Worm (Caenorhabditis elegans) whole organism, young adult: Measurements from ENCODE around the gene tftc-3.

Source experiments
- B0019.2 ChIP-seq: fragments of 200-800 bp; sonication (Bioruptor generic); conservative IDR thresholded peaks from 2 replicates; pipeline ENCODE4 v1.3.6; 2022; ENCODE audit warnings: missing genetic modification reagents, missing genetic modification characterization, missing compliant biosample characterization
- B0261.1 ChIP-seq: sonication (generic microtip); optimal IDR thresholded peaks from 2 replicates; lab custom pipeline; 2016; ENCODE audit warnings: mild to moderate bottlenecking, missing genetic modification characterization, moderate library complexity, missing compliant biosample characterization
- C06A6.2 ChIP-seq: fragments of 200-800 bp; sonication (Bioruptor generic); conservative IDR thresholded peaks from 2 replicates; pipeline ENCODE4 v1.3.6; 2022; ENCODE audit warnings: missing genetic modification characterization, missing compliant biosample characterization
- D2030.7 ChIP-seq: fragments of 200-800 bp; sonication (Bioruptor generic); IDR thresholded peaks from 2 replicates; pipeline ENCODE4 v1.3.6; 2022; ENCODE audit warnings: missing genetic modification reagents, missing genetic modification characterization, missing compliant biosample characterization
- F10E7.11 ChIP-seq: sonication (generic microtip); optimal IDR thresholded peaks from 2 replicates; lab custom pipeline; 2017; ENCODE audit warnings: mild to moderate bottlenecking, missing genetic modification characterization, moderate library complexity, missing compliant biosample characterization
- F33H1.4 ChIP-seq: fragments of 200-800 bp; sonication (Bioruptor generic); IDR thresholded peaks from 2 replicates; pipeline ENCODE4 v1.3.6; 2022; ENCODE audit warnings: missing genetic modification reagents, missing genetic modification characterization, missing compliant biosample characterization
- F37B4.10 ChIP-seq: fragments of 200-800 bp; sonication (Bioruptor generic); IDR thresholded peaks from 2 replicates; pipeline ENCODE4 v1.3.6; 2022; ENCODE audit warnings: missing genetic modification characterization, missing compliant biosample characterization
- F49E8.2 ChIP-seq: sonication (generic microtip); optimal IDR thresholded peaks from 3 replicates; lab custom pipeline; 2017; ENCODE audit warnings: missing genetic modification characterization, mild to moderate bottlenecking, missing compliant biosample characterization, antibody characterized with exemption, moderate library complexity; ENCODE audit not compliant: insufficient read depth
- F55B11.4 ChIP-seq: sonication (generic microtip); optimal IDR thresholded peaks from 2 replicates; lab custom pipeline; 2016; ENCODE audit warnings: missing compliant biosample characterization, missing genetic modification characterization, borderline replicate concordance; ENCODE audit not compliant: insufficient read depth
- K12H6.12 ChIP-seq: fragments of 200-800 bp; sonication (Bioruptor generic); optimal IDR thresholded peaks from 2 replicates; lab custom pipeline; 2018; ENCODE audit warnings: mild to moderate bottlenecking, missing genetic modification characterization, missing compliant biosample characterization
- T26A5.8 ChIP-seq: sonication (generic microtip); optimal IDR thresholded peaks from 2 replicates; lab custom pipeline; 2016; ENCODE audit warnings: missing genetic modification characterization, missing compliant biosample characterization
- Y67H2A.10 ChIP-seq: fragments of 200-800 bp; sonication (Bioruptor generic); conservative IDR thresholded peaks from 2 replicates; pipeline ENCODE4 v1.3.6; 2022; ENCODE audit warnings: missing genetic modification reagents, missing genetic modification characterization, missing compliant biosample characterization
- atf-7 ChIP-seq: sonication (generic microtip); optimal IDR thresholded peaks from 2 replicates; lab custom pipeline; 2017; ENCODE audit warnings: mild to moderate bottlenecking, missing genetic modification characterization, missing compliant biosample characterization
- bed-2 ChIP-seq: fragments of 200-800 bp; sonication (Bioruptor generic); IDR thresholded peaks from 2 replicates; pipeline ENCODE4 v1.3.6; 2022; ENCODE audit warnings: missing genetic modification reagents, missing genetic modification characterization, missing compliant biosample characterization
- cebp-1 ChIP-seq, 2 experiments: fragments of 200-800 bp in 1 of 2; sonication (Bioruptor generic) in 1 of 2; sonication (generic microtip) in 1 of 2; IDR thresholded peaks in 1 of 2; optimal IDR thresholded peaks in 1 of 2; 2 replicates each; pipeline versions ENCODE4 v1.3.6 to Lab custom; 2017 to 2022; ENCODE audit warnings: missing compliant biosample characterization in 2 of 2, missing genetic modification characterization in 2 of 2, mild to moderate bottlenecking in 1 of 2, missing genetic modification reagents in 1 of 2, moderate library complexity in 1 of 2
- cebp-2 ChIP-seq: fragments of 200-800 bp; sonication (Bioruptor generic); IDR thresholded peaks from 2 replicates; pipeline ENCODE4 v1.3.6; 2022; ENCODE audit warnings: missing genetic modification characterization, missing compliant biosample characterization
- ceh-91 ChIP-seq: fragments of 200-800 bp; sonication (Bioruptor generic); IDR thresholded peaks from 2 replicates; pipeline ENCODE4 v1.3.6; 2022; ENCODE audit warnings: missing genetic modification reagents, missing genetic modification characterization, missing compliant biosample characterization
- die-1 ChIP-seq: sonication (generic microtip); optimal IDR thresholded peaks from 2 replicates; lab custom pipeline; 2016; ENCODE audit warnings: missing genotype, mild to moderate bottlenecking, missing genetic modification characterization, missing compliant biosample characterization
- dpff-1 ChIP-seq: sonication (generic microtip); optimal IDR thresholded peaks from 2 replicates; lab custom pipeline; 2017; ENCODE audit warnings: mild to moderate bottlenecking, missing genetic modification characterization, missing compliant biosample characterization
- egl-44 ChIP-seq: fragments of 200-800 bp; sonication (Bioruptor generic); IDR thresholded peaks from 2 replicates; pipeline ENCODE4 v1.3.6; 2022; ENCODE audit warnings: missing genetic modification reagents, missing genetic modification characterization, missing compliant biosample characterization
- ekl-4 ChIP-seq: fragments of 200-800 bp; sonication (Bioruptor generic); IDR thresholded peaks from 2 replicates; pipeline ENCODE4 v1.3.6; 2022; ENCODE audit warnings: missing genetic modification reagents, missing genetic modification characterization, missing compliant biosample characterization
- ets-4 ChIP-seq: fragments of 200-800 bp; sonication (Bioruptor generic); optimal IDR thresholded peaks from 2 replicates; lab custom pipeline; 2018; ENCODE audit warnings: mild to moderate bottlenecking, missing genetic modification characterization, missing compliant biosample characterization
- gei-17 ChIP-seq: fragments of 200-800 bp; sonication (Bioruptor generic); optimal IDR thresholded peaks from 2 replicates; lab custom pipeline; 2018; ENCODE audit warnings: mild to moderate bottlenecking, missing genetic modification characterization, missing compliant biosample characterization
- him-1 ChIP-seq: sonication (generic microtip); optimal IDR thresholded peaks from 2 replicates; lab custom pipeline; 2016; ENCODE audit warnings: missing genotype, missing genetic modification reagents, missing genetic modification characterization, missing compliant biosample characterization
- hmg-20 ChIP-seq: fragments of 200-800 bp; sonication (Bioruptor generic); IDR thresholded peaks from 2 replicates; pipeline ENCODE4 v1.3.6; 2022; ENCODE audit warnings: missing genetic modification reagents, missing genetic modification characterization, missing compliant biosample characterization
- hrde-1 ChIP-seq: sonication (generic microtip); optimal IDR thresholded peaks from 2 replicates; lab custom pipeline; 2016; ENCODE audit warnings: missing genetic modification characterization, mild to moderate bottlenecking, missing compliant biosample characterization, moderate library complexity, missing genotype, missing genetic modification reagents, borderline replicate concordance
- let-607 ChIP-seq, 2 experiments: fragments of 200-800 bp in 1 of 2; sonication (Bioruptor generic) in 1 of 2; sonication (generic microtip) in 1 of 2; optimal IDR thresholded peaks; 2 replicates each; lab custom pipeline; 2016 to 2018; ENCODE audit warnings: mild to moderate bottlenecking in 2 of 2, missing compliant biosample characterization in 2 of 2, missing genetic modification characterization in 2 of 2, moderate library complexity in 2 of 2, missing genotype in 1 of 2
- lin-26 ChIP-seq: fragments of 200-800 bp; sonication (Bioruptor generic); IDR thresholded peaks from 2 replicates; pipeline ENCODE4 v1.3.6; 2022; ENCODE audit warnings: missing genetic modification reagents, missing genetic modification characterization, missing compliant biosample characterization
- lin-35 ChIP-seq, 3 experiments: fragments of 150-350 bp in 2 of 3; sonication (generic microtip) in 1 of 3; optimal IDR thresholded peaks; 2 replicates each; lab custom pipeline; 2014 to 2018; ENCODE audit warnings: missing biosample characterization in 3 of 3, missing genetic modification characterization in 3 of 3, missing genetic modification reagents in 3 of 3
- lin-40 ChIP-seq: sonication (generic microtip); optimal IDR thresholded peaks from 2 replicates; lab custom pipeline; 2016; ENCODE audit warnings: missing genetic modification characterization, mild to moderate bottlenecking, missing compliant biosample characterization, missing genotype, missing genetic modification reagents
- lsl-1 ChIP-seq: fragments of 200-800 bp; sonication (Bioruptor generic); optimal IDR thresholded peaks from 2 replicates; lab custom pipeline; 2018; ENCODE audit warnings: mild to moderate bottlenecking, missing genetic modification characterization, moderate library complexity, missing compliant biosample characterization
- mes-4 ChIP-seq: sonication (generic microtip); optimal IDR thresholded peaks from 2 replicates; lab custom pipeline; 2016; ENCODE audit warnings: missing genotype, missing genetic modification characterization, missing compliant biosample characterization
- nfya-2 ChIP-seq: fragments of 200-800 bp; sonication (Bioruptor generic); IDR thresholded peaks from 2 replicates; pipeline ENCODE4 v1.3.6; 2022; ENCODE audit warnings: missing genetic modification reagents, missing genetic modification characterization, missing compliant biosample characterization
- nfyb-1 ChIP-seq: fragments of 200-800 bp; sonication (Bioruptor generic); IDR thresholded peaks from 2 replicates; pipeline ENCODE4 v1.3.6; 2022; ENCODE audit warnings: missing genetic modification reagents, missing genetic modification characterization, missing compliant biosample characterization
- nhr-80 ChIP-seq: sonication (generic microtip); optimal IDR thresholded peaks from 2 replicates; lab custom pipeline; 2016; ENCODE audit warnings: missing genetic modification characterization, missing compliant biosample characterization
- nhr-90 ChIP-seq: sonication (generic microtip); optimal IDR thresholded peaks from 2 replicates; lab custom pipeline; 2016; ENCODE audit warnings: missing genotype, mild to moderate bottlenecking, missing genetic modification characterization, missing compliant biosample characterization
- rcor-1 ChIP-seq: fragments of 200-800 bp; sonication (Bioruptor generic); IDR thresholded peaks from 2 replicates; pipeline ENCODE4 v1.3.6; 2022; ENCODE audit warnings: missing genetic modification reagents, missing genetic modification characterization, missing compliant biosample characterization
- sea-2 ChIP-seq: fragments of 200-800 bp; sonication (Bioruptor generic); IDR thresholded peaks from 2 replicates; pipeline ENCODE4 v1.3.6; 2022; ENCODE audit warnings: missing genetic modification characterization, missing compliant biosample characterization
- snpc-1.1 ChIP-seq: sonication (generic microtip); optimal IDR thresholded peaks from 2 replicates; lab custom pipeline; 2017; ENCODE audit warnings: missing genetic modification characterization, mild to moderate bottlenecking, missing compliant biosample characterization, antibody characterized with exemption, moderate library complexity, missing genotype, missing genetic modification reagents; ENCODE audit not compliant: insufficient read depth
- snpc-1.3 ChIP-seq: sonication (generic microtip); optimal IDR thresholded peaks from 2 replicates; lab custom pipeline; 2017; ENCODE audit warnings: missing genetic modification characterization, mild to moderate bottlenecking, missing compliant biosample characterization, antibody characterized with exemption, moderate library complexity, missing genotype, missing genetic modification reagents; ENCODE audit not compliant: insufficient read depth
- tbx-9 ChIP-seq: sonication (generic microtip); optimal IDR thresholded peaks from 2 replicates; lab custom pipeline; 2016; ENCODE audit warnings: borderline replicate concordance, missing genetic modification characterization, inconsistent platforms, missing compliant biosample characterization
- unc-62 ChIP-seq: fragments of 150-350 bp; optimal IDR thresholded peaks from 2 replicates; lab custom pipeline; 2014; ENCODE audit warnings: missing biosample characterization, missing genetic modification reagents, missing genetic modification characterization
- ztf-18 ChIP-seq: sonication (generic microtip); optimal IDR thresholded peaks from 2 replicates; lab custom pipeline; 2016; ENCODE audit warnings: missing genotype, mild to moderate bottlenecking, missing genetic modification characterization, missing compliant biosample characterization

tftc-3 gene

ce11 chrV:10168870-10169269, 41.3 kb downstream of the tftc-3 start:
- TF ChIP-seq lin-35 (GFP tag; optimal IDR thresholded peaks at IDR 0.05; lab: Kevin White, UChicago) (peak in 1 of 3 experiments; percentile 18), cebp-1 (GFP tag; IDR thresholded peaks at IDR 0.05; lab: Robert Waterston, UW) (no peak), cebp-1 (tag; optimal IDR thresholded peaks at IDR 0.05; lab: Kevin White, UChicago) (peak; percentile 1), hrde-1 (no peak), lin-40 (tag; lab: Kevin White, UChicago) (peak; percentile 5), him-1 (tag; lab: Kevin White, UChicago) (no peak)

ce11 chrV:10166368-10166767, 43.8 kb downstream of the tftc-3 start, which contains the start of gene C51E3.6:
TSS of gene C51E3.6 (minus strand) at chrV:10166468.
- TF ChIP-seq snpc-1.1 (tag; lab: Kevin White, UChicago): no peak
- no peak for TF ChIP-seq him-1 (tag; lab: Kevin White, UChicago)
- no peak for TF ChIP-seq hmg-20
- no peak for TF ChIP-seq ceh-91 (GFP tag; lab: Robert Waterston, UW)
- TF ChIP-seq nfya-2 (GFP tag; lab: Robert Waterston, UW): no peak
- TF ChIP-seq lin-40 (tag; lab: Kevin White, UChicago): no peak

ce11 chrV:10160954-10161353, 49.2 kb downstream of the tftc-3 start, which contains the start of gene C51E3.10:
TSS of gene C51E3.10 (minus strand) at chrV:10161134.
- TF ChIP-seq F49E8.2: no peak
- no peak for TF ChIP-seq gei-17 (GFP tag; lab: Kevin White, UChicago)
- no peak for TF ChIP-seq ekl-4
- 0 out of 2 replicates have a peak, but pooled peaks have one; percentile 25 for TF ChIP-seq nfyb-1 (GFP tag; lab: Robert Waterston, UW)
- no peak for TF ChIP-seq F10E7.11
- TF ChIP-seq mes-4: no peak
- no peak for TF ChIP-seq snpc-1.3 (tag; lab: Kevin White, UChicago)
- TF ChIP-seq die-1: no peak
- TF ChIP-seq C06A6.2: no peak
- no peak for TF ChIP-seq B0019.2 (GFP tag; lab: Robert Waterston, UW)
- TF ChIP-seq F55B11.4: no peak
- TF ChIP-seq sea-2 (GFP tag; lab: Robert Waterston, UW): no peak
- TF ChIP-seq F37B4.10 (GFP tag; lab: Robert Waterston, UW): no peak
- no peak for TF ChIP-seq lin-26 (GFP tag; lab: Robert Waterston, UW)
- TF ChIP-seq ets-4 (GFP tag; lab: Kevin White, UChicago): peak; percentile 47
- TF ChIP-seq unc-62 (GFP tag; lab: Kevin White, UChicago): peak; percentile 5
- peak; percentile 92 for TF ChIP-seq nhr-80 (tag; lab: Kevin White, UChicago)
- TF ChIP-seq rcor-1 (GFP tag; lab: Robert Waterston, UW): no peak
- no peak for TF ChIP-seq D2030.7 (GFP tag; lab: Robert Waterston, UW)
- peak; percentile 54 for TF ChIP-seq atf-7 (tag; lab: Kevin White, UChicago)
- TF ChIP-seq Y67H2A.10 (GFP tag; lab: Robert Waterston, UW): no peak
- TF ChIP-seq B0261.1 (tag; lab: Kevin White, UChicago): no peak
- TF ChIP-seq lsl-1 (GFP tag; lab: Kevin White, UChicago): no peak
- TF ChIP-seq F33H1.4 (GFP tag; lab: Robert Waterston, UW): no peak
- TF ChIP-seq dpff-1: no peak
- peak; percentile 26 for TF ChIP-seq nhr-90 (tag; lab: Kevin White, UChicago)
- peak; percentile 71 to 80 for TF ChIP-seq let-607 (tag; optimal IDR thresholded peaks at IDR 0.05; lab: Kevin White, UChicago)
- no peak for TF ChIP-seq tbx-9
- TF ChIP-seq T26A5.8: no peak
- no peak for TF ChIP-seq cebp-2 (GFP tag; lab: Robert Waterston, UW)
- TF ChIP-seq ztf-18 (tag; lab: Kevin White, UChicago): no peak
- no peak for TF ChIP-seq bed-2 (GFP tag; lab: Robert Waterston, UW)
- TF ChIP-seq cebp-1 (GFP tag; IDR thresholded peaks at IDR 0.05; lab: Robert Waterston, UW): no peak
- no peak for TF ChIP-seq cebp-1 (tag; optimal IDR thresholded peaks at IDR 0.05; lab: Kevin White, UChicago)
- no peak for TF ChIP-seq egl-44 (GFP tag; lab: Robert Waterston, UW)
- TF ChIP-seq K12H6.12 (tag; lab: Kevin White, UChicago): no peak
